Worm (Caenorhabditis elegans): ENCODE measurements around the gene arrd-19.

ce11 chrV:3266189-3266588, 49.1 kb downstream of the arrd-19 start, which contains the start of gene T28A11.17:
- TF ChIP-seq tab-1 (GFP tag; IDR thresholded peaks at IDR 0.05): no peak
- TF ChIP-seq ref-1 (GFP tag; conservative IDR thresholded peaks at IDR 0.05): no peak
- no peak for TF ChIP-seq klf-2 (GFP tag; conservative IDR thresholded peaks at IDR 0.05)
- TF ChIP-seq ztf-29 (GFP tag; IDR thresholded peaks at IDR 0.05): no peak
- no peak for TF ChIP-seq flt-1 (GFP tag; IDR thresholded peaks at IDR 0.05)
- TF ChIP-seq cog-1 (tag; optimal IDR thresholded peaks at IDR 0.05): no peak

All from whole organism, midembryonic.